Fruit fly (Drosophila melanogaster): Measurements from ENCODE around the gene Ibf1.

The Ibf1 gene

dm6 chr3R:9258252-9259225 is at the start of gene Ibf1, which contains the start of gene Ibf2 (continued):
- TF ChIP-seq aop (GFP tag; IDR thresholded peaks at IDR 0.05) (no peak), CG7556 (GFP tag; optimal IDR thresholded peaks at IDR 0.05) (no peak), fd3F (GFP tag; optimal IDR thresholded peaks at IDR 0.05) (no peak), ham (GFP tag; IDR thresholded peaks at IDR 0.05) (no peak), sens (GFP tag) (peak; percentile 56), Sry-β (GFP tag; optimal IDR thresholded peaks at IDR 0.05) (peak; percentile 70), CG14014 (GFP tag; IDR thresholded peaks at IDR 0.05) (no peak), Fer2 (tag; optimal IDR thresholded peaks at IDR 0.05) (no peak), CG3407 (GFP tag; optimal IDR thresholded peaks at IDR 0.05) (no peak), CG4328 (GFP tag; optimal IDR thresholded peaks at IDR 0.05) (no peak), BEAF-32 (GFP tag; optimal IDR thresholded peaks at IDR 0.05) (peak; percentile 81), az2 (GFP tag; optimal IDR thresholded peaks at IDR 0.05) (no peak), CG11695 (GFP tag; IDR thresholded peaks at IDR 0.05) (no peak), Scr (GFP tag; IDR thresholded peaks at IDR 0.05; ENCODE audit: partially characterized antibody) (peak; percentile 85), ac (GFP tag; optimal IDR thresholded peaks at IDR 0.05) (no peak), Hsf (GFP tag; optimal IDR thresholded peaks at IDR 0.05) (no peak), Ptx1 (GFP tag; IDR thresholded peaks at IDR 0.05) (no peak), CG8281 (tag; optimal IDR thresholded peaks at IDR 0.05) (no peak), nom (GFP tag; optimal IDR thresholded peaks at IDR 0.05) (no peak), CG2678 (tag; optimal IDR thresholded peaks at IDR 0.05) (no peak), hbn (GFP tag; IDR thresholded peaks at IDR 0.05; ENCODE audit: partially characterized antibody) (peak; percentile 63; the same call in 1 of the 2 replicates), trem (tag; optimal IDR thresholded peaks at IDR 0.05) (peak; percentile 23), CG3065 (GFP tag; optimal IDR thresholded peaks at IDR 0.05) (no peak), unc-4 (GFP tag; IDR thresholded peaks at IDR 0.05; ENCODE audit: partially characterized antibody) (peak; percentile 79), pfk (GFP tag; optimal IDR thresholded peaks at IDR 0.05) (no peak), CG12155 (GFP tag; optimal IDR thresholded peaks at IDR 0.05) (no peak), hb (GFP tag; IDR thresholded peaks at IDR 0.05; ENCODE audit: partially characterized antibody) (peak; percentile 82), CG8290 (GFP tag; optimal IDR thresholded peaks at IDR 0.05) (peak; percentile 90), CG8290 (tag; optimal IDR thresholded peaks at IDR 0.05) (peak; percentile 66 to 86), NC2β (GFP tag; optimal IDR thresholded peaks at IDR 0.05) (no peak), CG4282 (GFP tag; optimal IDR thresholded peaks at IDR 0.05) (no peak), CG7839 (tag; optimal IDR thresholded peaks at IDR 0.05) (no peak), gfzf (GFP tag; optimal IDR thresholded peaks at IDR 0.05) (no peak), CG1603 (tag; optimal IDR thresholded peaks at IDR 0.05) (peak; percentile 8), Blimp-1 (GFP tag; optimal IDR thresholded peaks at IDR 0.05) (no peak), CG1832 (GFP tag; optimal IDR thresholded peaks at IDR 0.05) (no peak), CG13287 (GFP tag; IDR thresholded peaks at IDR 0.05; ENCODE audit: partially characterized antibody) (peak; percentile 77)

dm6 chr3R:9213029-9213428 is 45.7 kb upstream of the Ibf1 start:
- TF ChIP-seq Mrtf (GFP tag; IDR thresholded peaks at IDR 0.05) (no peak), CG1233 (GFP tag; optimal IDR thresholded peaks at IDR 0.05) (no peak), Xrp1 (GFP tag; IDR thresholded peaks at IDR 0.05) (peak; percentile 35; the same call in 1 of the 2 replicates), gem (tag; optimal IDR thresholded peaks at IDR 0.05) (peak; percentile 23), h (optimal IDR thresholded peaks at IDR 0.05) (no peak), CHES-1-like (GFP tag; optimal IDR thresholded peaks at IDR 0.05) (no peak), CG6654 (GFP tag; optimal IDR thresholded peaks at IDR 0.05) (peak; percentile 71), exex (tag; optimal IDR thresholded peaks at IDR 0.05) (no peak), luna (GFP tag; optimal IDR thresholded peaks at IDR 0.05) (no peak), CG2129 (GFP tag; IDR thresholded peaks at IDR 0.05; ENCODE audit: partially characterized antibody) (no peak), CG1603 (tag; optimal IDR thresholded peaks at IDR 0.05) (peak; percentile 19), grau (tag; optimal IDR thresholded peaks at IDR 0.05) (peak; percentile 73), nerfin-1 (tag; optimal IDR thresholded peaks at IDR 0.05) (no peak), sens (GFP tag) (peak; percentile 83), Ssrp (tag; optimal IDR thresholded peaks at IDR 0.05) (no peak)
